Worm (Caenorhabditis elegans) whole organism, mixed stage, embryonic: ENCODE data around the gene nspb-5.
"Not testable (repeated sequence)": the region's sequence is repeated elsewhere in the genome, so short reads cannot be mapped to it uniquely, and the experiment has no call there.

Experiments used
- bed-3 ChIP-seq: fragments of 200-800 bp; sonication (Bioruptor generic); optimal IDR thresholded peaks from 3 replicates; lab custom pipeline; 2018; ENCODE audit warnings: mild to moderate bottlenecking, missing genetic modification characterization, moderate library complexity, missing compliant biosample characterization
- blmp-1 ChIP-seq: fragments of 150-350 bp; optimal IDR thresholded peaks from 2 replicates; lab custom pipeline; 2014; ENCODE audit warnings: missing biosample characterization, missing genetic modification characterization
- ceh-39 ChIP-seq: fragments of 150-350 bp; optimal IDR thresholded peaks from 2 replicates; lab custom pipeline; 2014; ENCODE audit warnings: missing biosample characterization, missing genetic modification characterization
- ceh-43 ChIP-seq: fragments of 200-800 bp; sonication (Bioruptor generic); optimal IDR thresholded peaks from 2 replicates; lab custom pipeline; 2018; ENCODE audit warnings: mild to moderate bottlenecking, missing genetic modification characterization, moderate library complexity, missing compliant biosample characterization
- ceh-83 ChIP-seq: fragments of 200-800 bp; sonication (Bioruptor generic); optimal IDR thresholded peaks from 2 replicates; lab custom pipeline; 2018; ENCODE audit warnings: mild to moderate bottlenecking, missing genetic modification characterization, missing compliant biosample characterization
- ces-1 ChIP-seq: fragments of 150-350 bp; optimal IDR thresholded peaks from 2 replicates; lab custom pipeline; 2014; ENCODE audit warnings: missing biosample characterization, missing genetic modification reagents, missing genetic modification characterization
- cnd-1 ChIP-seq: fragments of 200-800 bp; sonication (Bioruptor generic); optimal IDR thresholded peaks from 2 replicates; lab custom pipeline; 2018; ENCODE audit warnings: mild to moderate bottlenecking, missing genetic modification characterization, missing compliant biosample characterization
- drap-1 ChIP-seq: fragments of 200-800 bp; sonication (Bioruptor generic); optimal IDR thresholded peaks from 3 replicates; lab custom pipeline; 2018; ENCODE audit warnings: mild to moderate bottlenecking, missing genetic modification characterization, missing compliant biosample characterization
- elt-1 ChIP-seq: sonication (generic microtip); optimal IDR thresholded peaks from 2 replicates; lab custom pipeline; 2017; ENCODE audit warnings: missing genetic modification characterization, mild to moderate bottlenecking, missing compliant biosample characterization, antibody characterized with exemption, moderate library complexity, borderline replicate concordance; ENCODE audit not compliant: insufficient read depth
- elt-3 ChIP-seq: fragments of 150-350 bp; optimal IDR thresholded peaks from 2 replicates; lab custom pipeline; 2014; ENCODE audit warnings: missing biosample characterization, missing genetic modification characterization
- flh-1 ChIP-seq: fragments of 200-800 bp; sonication (Bioruptor generic); optimal IDR thresholded peaks from 2 replicates; lab custom pipeline; 2018; ENCODE audit warnings: mild to moderate bottlenecking, missing genetic modification characterization, moderate library complexity, missing compliant biosample characterization
- ham-2 ChIP-seq: fragments of 200-800 bp; sonication (Bioruptor generic); optimal IDR thresholded peaks from 2 replicates; lab custom pipeline; 2018; ENCODE audit warnings: mild to moderate bottlenecking, missing genetic modification characterization, missing compliant biosample characterization
- hlh-1 ChIP-seq: fragments of 150-350 bp; optimal IDR thresholded peaks from 2 replicates; lab custom pipeline; 2014; ENCODE audit warnings: missing biosample characterization, missing genetic modification reagents, missing genetic modification characterization
- lin-13 ChIP-seq: fragments of 150-350 bp; optimal IDR thresholded peaks from 2 replicates; lab custom pipeline; 2014; ENCODE audit warnings: missing biosample characterization, missing genetic modification characterization
- lin-32 ChIP-seq: fragments of 200-800 bp; sonication (Bioruptor generic); optimal IDR thresholded peaks from 2 replicates; lab custom pipeline; 2018; ENCODE audit warnings: mild to moderate bottlenecking, missing genetic modification characterization, missing compliant biosample characterization
- lsy-2 ChIP-seq: fragments of 150-350 bp; optimal IDR thresholded peaks from 2 replicates; lab custom pipeline; 2014; ENCODE audit warnings: missing biosample characterization, missing genetic modification characterization
- mab-5 ChIP-seq: fragments of 150-350 bp; optimal IDR thresholded peaks from 2 replicates; lab custom pipeline; 2014; ENCODE audit warnings: missing biosample characterization, missing genetic modification characterization
- mep-1 ChIP-seq: fragments of 150-350 bp; optimal IDR thresholded peaks from 2 replicates; lab custom pipeline; 2017; ENCODE audit warnings: missing biosample characterization, missing genetic modification reagents, missing genetic modification characterization, inconsistent platforms
- mls-2 ChIP-seq: sonication (generic microtip); optimal IDR thresholded peaks from 2 replicates; lab custom pipeline; 2016; ENCODE audit warnings: mild to moderate bottlenecking, missing genetic modification characterization, moderate library complexity, missing compliant biosample characterization
- nhr-12 ChIP-seq: fragments of 150-350 bp; optimal IDR thresholded peaks from 2 replicates; lab custom pipeline; 2014; ENCODE audit warnings: missing biosample characterization, missing genetic modification characterization
- nhr-2 ChIP-seq: fragments of 150-350 bp; optimal IDR thresholded peaks from 2 replicates; lab custom pipeline; 2014; ENCODE audit warnings: missing biosample characterization, missing genetic modification characterization
- nhr-237 ChIP-seq: fragments of 150-350 bp; optimal IDR thresholded peaks from 2 replicates; lab custom pipeline; 2014; ENCODE audit warnings: missing biosample characterization, missing genetic modification characterization
- nhr-28 ChIP-seq: fragments of 150-350 bp; optimal IDR thresholded peaks from 2 replicates; lab custom pipeline; 2014; ENCODE audit warnings: missing biosample characterization, missing genetic modification characterization
- nhr-76 ChIP-seq: sonication (generic microtip); optimal IDR thresholded peaks from 2 replicates; lab custom pipeline; 2017; ENCODE audit warnings: missing biosample characterization, missing genetic modification characterization
- pha-4 ChIP-seq: fragments of 150-350 bp; optimal IDR thresholded peaks from 2 replicates; lab custom pipeline; 2018; ENCODE audit warnings: missing biosample characterization, missing genetic modification reagents, missing genetic modification characterization
- sem-2 ChIP-seq: fragments of 200-800 bp; sonication (Bioruptor generic); optimal IDR thresholded peaks from 2 replicates; lab custom pipeline; 2018; ENCODE audit warnings: mild to moderate bottlenecking, missing genetic modification characterization, missing compliant biosample characterization
- snpc-4 ChIP-seq: fragments of 150-350 bp; optimal IDR thresholded peaks from 2 replicates; lab custom pipeline; 2014; ENCODE audit warnings: missing biosample characterization, missing genetic modification characterization
- sptf-1 ChIP-seq: sonication (generic microtip); optimal IDR thresholded peaks from 2 replicates; lab custom pipeline; 2017; ENCODE audit warnings: mild to moderate bottlenecking, missing genetic modification characterization, moderate library complexity, missing compliant biosample characterization
- tbx-8 ChIP-seq: fragments of 200-800 bp; sonication (Bioruptor generic); optimal IDR thresholded peaks from 2 replicates; lab custom pipeline; 2018; ENCODE audit warnings: mild to moderate bottlenecking, missing genetic modification characterization, moderate library complexity, missing compliant biosample characterization
- unc-120 ChIP-seq: sonication (generic microtip); optimal IDR thresholded peaks from 2 replicates; lab custom pipeline; 2017; ENCODE audit warnings: missing genetic modification characterization, missing compliant biosample characterization; ENCODE audit not compliant: poor library complexity, severe bottlenecking
- unc-39 ChIP-seq: fragments of 150-350 bp; optimal IDR thresholded peaks from 2 replicates; lab custom pipeline; 2014; ENCODE audit warnings: missing biosample characterization, missing genetic modification characterization
- unc-62 ChIP-seq: fragments of 150-350 bp; optimal IDR thresholded peaks from 2 replicates; lab custom pipeline; 2014; ENCODE audit warnings: missing biosample characterization, missing genetic modification reagents, missing genetic modification characterization
- zip-8 ChIP-seq: fragments of 150-350 bp; optimal IDR thresholded peaks from 2 replicates; lab custom pipeline; 2014; ENCODE audit warnings: missing biosample characterization, missing genetic modification characterization
- ztf-11 ChIP-seq: fragments of 150-350 bp; optimal IDR thresholded peaks from 2 replicates; lab custom pipeline; 2014; ENCODE audit warnings: missing biosample characterization, missing genetic modification characterization

The nspb-5 gene

DNA sequence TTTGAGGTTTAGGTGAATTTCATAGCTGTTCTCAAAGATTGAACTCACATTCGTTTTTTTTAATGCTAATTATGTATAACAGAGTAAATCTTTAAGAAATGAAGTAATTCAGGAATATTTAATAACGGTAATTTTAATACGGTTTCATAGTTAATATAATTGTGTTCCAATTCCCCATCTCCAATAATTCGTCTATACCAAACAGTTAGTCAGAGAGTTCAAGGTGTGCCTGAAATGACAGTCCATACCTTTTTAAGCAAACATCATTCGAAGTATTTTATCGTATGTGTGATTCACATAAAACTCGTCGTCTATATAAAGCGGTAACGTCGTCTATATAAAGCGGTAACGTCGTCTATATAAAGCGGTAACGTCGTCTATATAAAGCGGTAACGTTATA lies at the start of gene nspb-5:
nspb-5 (plus strand) TSS at position 301 of the 400 bp plus-strand sequence.
- not testable (repeated sequence) for TF ChIP-seq ceh-43 (GFP tag; lab: Kevin White, UChicago); lsy-2 (tag; lab: Kevin White, UChicago); ham-2

DNA sequence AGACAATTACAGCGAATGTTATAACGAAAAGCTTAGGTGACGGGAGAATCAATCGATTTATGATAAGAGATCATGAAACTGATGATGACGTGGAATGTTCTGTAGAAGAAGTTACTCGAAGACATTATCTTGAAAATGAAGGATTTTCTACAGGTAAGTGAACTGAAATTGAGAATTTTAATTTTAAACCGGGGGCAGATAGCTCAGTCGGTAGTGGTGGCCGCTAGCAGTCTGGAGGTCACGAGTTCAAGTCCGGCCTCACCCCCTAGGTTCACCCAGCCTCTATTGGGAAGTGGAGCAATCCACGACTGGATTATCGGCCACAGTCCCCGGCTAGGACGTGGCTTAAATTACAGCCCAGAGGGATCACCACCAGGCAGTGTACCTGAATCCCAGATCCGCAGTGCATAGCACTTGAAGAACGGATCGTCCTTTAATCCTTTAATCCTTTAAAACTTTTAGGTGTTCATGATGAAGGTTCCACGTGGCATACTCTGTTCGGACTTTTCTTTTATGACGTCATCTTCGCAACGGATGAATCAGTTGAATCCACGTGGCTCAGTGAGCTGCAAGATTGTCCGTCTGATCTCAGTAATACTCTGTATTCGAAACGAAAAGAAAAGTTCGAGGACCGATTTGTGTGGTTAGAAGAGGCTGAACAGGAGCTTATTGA lies 47.3 kb upstream of the nspb-5 start:
- TF ChIP-seq zip-8 (tag; lab: Kevin White, UChicago), result peak; percentile 83

DNA sequence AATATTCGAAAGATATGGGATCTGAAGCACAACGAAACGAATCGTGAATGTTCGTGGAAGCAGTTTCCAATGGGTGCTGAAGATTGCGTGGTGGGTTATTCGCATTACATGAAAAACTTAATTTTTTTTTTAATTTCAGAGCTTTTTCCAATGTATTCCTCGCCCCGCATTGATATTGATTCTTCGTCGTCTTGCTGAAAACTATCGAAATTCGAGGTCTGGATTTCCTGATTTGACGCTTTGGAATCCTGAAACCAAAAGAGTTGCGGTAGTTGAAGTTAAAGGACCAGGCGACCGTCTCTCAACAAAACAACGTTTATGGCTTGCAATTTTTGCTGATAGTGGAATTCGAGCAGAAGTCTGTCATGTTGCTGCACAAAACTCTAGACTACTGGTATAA lies 46.8 kb upstream of the nspb-5 start:
- TF ChIP-seq lin-32 (GFP tag; lab: Kevin White, UChicago), result no peak
- TF ChIP-seq sem-2, result no peak

DNA sequence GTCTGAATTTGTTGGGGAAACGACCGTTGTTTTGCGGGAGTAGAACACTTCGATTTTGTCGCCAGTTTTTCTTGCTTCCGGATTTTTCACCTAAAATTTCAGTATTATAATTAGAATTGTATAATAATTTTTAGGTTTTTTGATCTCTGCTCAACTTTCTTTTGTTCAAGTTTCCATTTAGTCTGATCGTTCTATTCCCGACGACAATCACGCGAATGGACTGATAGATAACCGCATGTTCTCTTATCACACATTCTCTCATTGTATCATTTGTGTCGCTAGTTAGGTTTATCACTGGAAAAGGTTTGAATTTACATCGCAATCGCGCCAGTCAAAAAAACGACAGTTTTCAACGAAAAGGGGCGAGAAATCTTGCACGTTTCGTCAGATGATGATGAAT lies 44.0 kb upstream of the nspb-5 start:
- TF ChIP-seq ceh-83 (GFP tag; lab: Kevin White, UChicago) (no peak), tbx-8 (no peak), elt-3 (tag; lab: Kevin White, UChicago) (no peak), pha-4 (tag; lab: Kevin White, UChicago) (no peak), ceh-43 (GFP tag; lab: Kevin White, UChicago) (no peak), unc-62 (GFP tag; lab: Kevin White, UChicago) (no peak), ces-1 (GFP tag; lab: Kevin White, UChicago) (no peak), lin-13 (no peak), ztf-11 (tag; lab: Kevin White, UChicago) (no peak), sptf-1 (tag; lab: Kevin White, UChicago) (no peak), zip-8 (tag; lab: Kevin White, UChicago) (no peak), lin-32 (GFP tag; lab: Kevin White, UChicago) (no peak), cnd-1 (tag; lab: Kevin White, UChicago) (no peak), mep-1 (no peak), mab-5 (no peak), ham-2 (no peak), sem-2 (no peak)

DNA sequence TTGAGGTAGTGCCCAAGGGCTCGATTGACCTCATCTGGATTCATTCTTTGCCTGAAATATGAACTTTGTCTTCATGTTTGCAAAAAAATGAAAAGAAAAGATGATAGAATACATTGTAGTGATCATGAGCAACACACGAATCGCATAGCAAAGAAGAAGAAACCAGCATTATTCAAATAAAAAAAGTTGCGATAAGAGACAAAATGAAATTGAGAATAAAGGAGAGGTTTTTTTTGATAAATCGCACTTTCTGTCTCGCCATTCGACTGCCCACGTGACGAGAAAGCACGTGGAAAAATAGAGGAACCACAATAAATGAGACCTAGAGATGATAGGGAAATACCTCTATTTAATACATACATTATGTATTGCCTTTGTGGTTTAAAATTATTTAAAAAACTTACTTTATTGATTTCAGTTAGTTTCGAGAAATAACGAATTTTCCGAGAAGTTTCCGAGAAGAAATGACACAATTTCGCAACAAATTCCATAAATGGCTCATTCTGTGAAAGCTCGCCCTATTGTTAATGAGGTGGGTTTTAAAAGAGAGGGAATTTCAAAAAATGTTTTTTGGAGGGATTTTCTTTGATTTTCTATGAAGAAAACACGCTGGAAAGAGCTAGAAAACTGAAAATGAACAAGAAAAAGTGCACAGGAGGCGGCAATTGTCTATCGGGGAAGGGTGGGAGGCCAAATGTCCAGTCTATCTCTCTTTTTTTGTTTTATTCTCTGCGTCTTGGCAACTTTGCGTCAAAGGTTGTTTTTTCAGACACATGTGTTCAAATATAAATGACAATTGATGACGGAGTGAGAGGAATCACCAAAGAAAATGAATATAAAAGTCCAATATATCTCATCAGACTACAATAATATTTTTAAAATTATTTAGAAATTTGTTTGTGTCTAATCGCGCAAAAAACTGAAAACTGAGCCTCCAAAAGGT lies 43.2 kb upstream of the nspb-5 start, which contains the start of gene paqr-1:
paqr-1 (minus strand) TSS at position 51 of the 943 bp plus-strand sequence.
- no peak for TF ChIP-seq mls-2 (tag; lab: Kevin White, UChicago)
- TF ChIP-seq ces-1 (GFP tag; lab: Kevin White, UChicago), result peak; percentile 56
- peak; percentile 41 for TF ChIP-seq hlh-1
- TF ChIP-seq, all 35 proteins: peak for 2

DNA sequence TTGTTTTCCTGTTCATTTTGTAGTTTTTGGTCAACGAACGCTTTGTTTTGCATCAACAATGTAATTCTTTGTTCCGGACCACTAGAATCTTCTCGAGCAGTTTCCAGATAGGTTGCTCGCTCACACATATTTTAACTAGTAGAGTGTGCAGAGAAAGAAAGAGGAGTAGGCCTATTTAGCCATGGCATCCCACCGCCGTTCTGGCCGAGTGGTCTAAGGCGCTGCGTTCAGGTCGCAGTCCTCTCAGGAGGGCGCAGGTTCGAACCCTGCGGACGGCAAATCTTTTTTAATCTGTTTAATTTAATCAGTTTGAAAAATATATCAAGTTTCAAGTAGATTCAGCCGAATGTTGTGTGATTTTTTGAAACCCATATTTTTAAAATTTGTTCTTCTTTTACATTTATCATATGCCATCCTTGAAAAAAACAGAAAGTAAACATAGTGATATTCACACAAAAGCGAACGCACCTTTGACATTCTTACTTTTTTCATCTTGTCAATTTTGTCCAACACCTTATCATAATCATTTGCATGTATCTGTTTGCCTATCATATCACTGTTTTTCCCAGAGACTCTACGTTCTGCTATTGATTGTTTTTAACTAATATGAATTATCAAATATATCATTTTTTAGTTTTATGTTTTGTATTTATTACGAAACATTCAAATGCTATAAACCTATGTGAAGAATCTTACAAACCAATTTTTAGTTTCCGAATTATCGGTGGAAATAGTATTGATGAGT lies 42.0 kb upstream of the nspb-5 start, which contains the start of gene try-3:
try-3 (plus strand) TSS at position 532 of the 745 bp plus-strand sequence.
- no peak for TF ChIP-seq nhr-12 (tag; lab: Kevin White, UChicago)
- TF ChIP-seq blmp-1, result no peak
- TF ChIP-seq pha-4 (tag; lab: Kevin White, UChicago), result no peak
- peak; percentile 81 for TF ChIP-seq cnd-1 (tag; lab: Kevin White, UChicago)
- no peak for TF ChIP-seq elt-1
- peak; percentile 87 for TF ChIP-seq unc-120
- peak; percentile 11 for TF ChIP-seq lsy-2 (tag; lab: Kevin White, UChicago)
- no peak for TF ChIP-seq nhr-237 (tag; lab: Kevin White, UChicago)
- peak; percentile 77 for TF ChIP-seq drap-1 (GFP tag; lab: Kevin White, UChicago)
- peak; percentile 47 for TF ChIP-seq bed-3 (GFP tag; lab: Kevin White, UChicago)
- no peak for TF ChIP-seq nhr-76 (tag; lab: Kevin White, UChicago)
- TF ChIP-seq snpc-4 (tag; lab: Kevin White, UChicago), result no peak
- TF ChIP-seq ces-1 (GFP tag; lab: Kevin White, UChicago), result peak; percentile 27
- no peak for TF ChIP-seq zip-8 (tag; lab: Kevin White, UChicago)
- TF ChIP-seq unc-39 (tag; lab: Kevin White, UChicago), result no peak
- no peak for TF ChIP-seq mab-5
- TF ChIP-seq hlh-1, result no peak
- TF ChIP-seq sptf-1 (tag; lab: Kevin White, UChicago), result peak; percentile 83
- no peak for TF ChIP-seq nhr-2
- no peak for TF ChIP-seq ham-2
- TF ChIP-seq lin-32 (GFP tag; lab: Kevin White, UChicago), result peak; percentile 39
- TF ChIP-seq lin-13, result no peak
- TF ChIP-seq flh-1 (GFP tag; lab: Kevin White, UChicago), result peak; percentile 49
- no peak for TF ChIP-seq nhr-28
- TF ChIP-seq mls-2 (tag; lab: Kevin White, UChicago), result peak; percentile 78
- TF ChIP-seq ceh-39 (tag; lab: Kevin White, UChicago), result no peak
- TF ChIP-seq unc-62 (GFP tag; lab: Kevin White, UChicago), result no peak
- TF ChIP-seq mep-1, result peak; percentile 1
- no peak for TF ChIP-seq elt-3 (tag; lab: Kevin White, UChicago)
